Worm (Caenorhabditis elegans) whole organism, L4 larva: ENCODE data around the gene C05G5.2.
A peak's percentile ranks its signal among the peaks of the same experiment; 100 is the strongest.

ENCODE experiments used
- F37D6.2 ChIP-seq: sonication (generic microtip); optimal IDR thresholded peaks from 2 replicates; lab custom pipeline; 2016; ENCODE audit warnings: mild to moderate bottlenecking, missing genetic modification characterization, missing compliant biosample characterization
- F44E2.7 ChIP-seq: fragments of 200-800 bp; sonication (Bioruptor generic); IDR thresholded peaks from 2 replicates; pipeline ENCODE4 v2.1.2; 2022; ENCODE audit warnings: missing genetic modification characterization, missing compliant biosample characterization
- R02D3.7 ChIP-seq: fragments of 150-350 bp; sonication (generic microtip); optimal IDR thresholded peaks from 3 replicates; lab custom pipeline; 2014; ENCODE audit warnings: missing biosample characterization, missing genetic modification characterization
- T20F7.1 ChIP-seq: fragments of 200-800 bp; sonication (Bioruptor generic); optimal IDR thresholded peaks from 2 replicates; lab custom pipeline; 2018; ENCODE audit warnings: mild to moderate bottlenecking, missing genetic modification characterization, missing compliant biosample characterization
- T26A8.4 ChIP-seq: fragments of 200-800 bp; sonication (Bioruptor generic); IDR thresholded peaks from 2 replicates; pipeline ENCODE4 v1.3.6; 2022; ENCODE audit warnings: missing genetic modification characterization, missing compliant biosample characterization
- Y105C5A.15 ChIP-seq: fragments of 200-800 bp; sonication (Bioruptor generic); IDR thresholded peaks from 2 replicates; pipeline ENCODE4 v1.3.6; 2022; ENCODE audit warnings: missing genetic modification characterization, missing compliant biosample characterization
- Y75B8A.6 ChIP-seq: fragments of 200-800 bp; sonication (Bioruptor generic); IDR thresholded peaks from 2 replicates; pipeline ENCODE4 v1.3.6; 2022; ENCODE audit warnings: missing genetic modification reagents, missing genetic modification characterization, missing compliant biosample characterization
- ZK337.2 ChIP-seq: fragments of 200-800 bp; sonication (Bioruptor generic); IDR thresholded peaks from 2 replicates; pipeline ENCODE4 v1.3.6; 2022; ENCODE audit warnings: missing genetic modification reagents, missing genetic modification characterization, missing compliant biosample characterization
- aha-1 ChIP-seq: fragments of 150-350 bp; peaks from one replicate; lab custom pipeline; 2014; ENCODE audit warnings: missing biosample characterization, missing genetic modification characterization
- ama-1 ChIP-seq: fragments of 150-350 bp; optimal IDR thresholded peaks from 2 replicates; lab custom pipeline; 2014; ENCODE audit warnings: inconsistent platforms, mixed read lengths
- arid-1 ChIP-seq: fragments of 200-800 bp; sonication (Bioruptor generic); conservative IDR thresholded peaks from 2 replicates; pipeline ENCODE4 v1.3.6; 2022; ENCODE audit warnings: missing genetic modification reagents, missing genetic modification characterization, missing compliant biosample characterization
- attf-4 ChIP-seq: sonication (generic microtip); optimal IDR thresholded peaks from 3 replicates; lab custom pipeline; 2017; ENCODE audit warnings: missing biosample characterization, missing genetic modification characterization
- ceh-20 ChIP-seq: fragments of 200-800 bp; sonication (Bioruptor generic); IDR thresholded peaks from 2 replicates; pipeline ENCODE4 v1.3.6; 2022; ENCODE audit warnings: missing genetic modification reagents, missing genetic modification characterization, missing compliant biosample characterization
- ceh-28 ChIP-seq: fragments of 150-350 bp; optimal IDR thresholded peaks from 2 replicates; lab custom pipeline; 2014; ENCODE audit warnings: missing biosample characterization, missing genetic modification reagents, missing genetic modification characterization
- ceh-32 ChIP-seq: sonication (generic microtip); optimal IDR thresholded peaks from 2 replicates; lab custom pipeline; 2016; ENCODE audit warnings: mild to moderate bottlenecking, missing genetic modification characterization, missing compliant biosample characterization; ENCODE audit not compliant: poor library complexity
- ceh-62 ChIP-seq: sonication (generic microtip); optimal IDR thresholded peaks from 2 replicates; lab custom pipeline; 2017; ENCODE audit warnings: missing biosample characterization, missing genetic modification characterization
- ceh-82 ChIP-seq: sonication (generic microtip); optimal IDR thresholded peaks from 2 replicates; lab custom pipeline; 2017; ENCODE audit warnings: missing biosample characterization, missing genetic modification characterization
- daf-19 ChIP-seq: fragments of 200-800 bp; sonication (Bioruptor generic); conservative IDR thresholded peaks from 2 replicates; pipeline ENCODE4 v1.3.6; 2022; ENCODE audit warnings: missing genetic modification characterization, missing compliant biosample characterization
- dmd-6 ChIP-seq: fragments of 200-800 bp; sonication (Bioruptor generic); IDR thresholded peaks from 2 replicates; pipeline ENCODE4 v1.3.6; 2022; ENCODE audit warnings: missing genetic modification reagents, missing genetic modification characterization, missing compliant biosample characterization
- dmd-8 ChIP-seq: fragments of 200-800 bp; sonication (Bioruptor generic); IDR thresholded peaks from 2 replicates; pipeline ENCODE4 v1.3.6; 2022; ENCODE audit warnings: missing genetic modification characterization, missing compliant biosample characterization
- duxl-1 ChIP-seq: sonication (generic microtip); optimal IDR thresholded peaks from 2 replicates; lab custom pipeline; 2016; ENCODE audit warnings: mild to moderate bottlenecking, missing genetic modification characterization, moderate library complexity, missing compliant biosample characterization; ENCODE audit not compliant: poor library complexity
- dve-1 ChIP-seq: sonication (generic microtip); optimal IDR thresholded peaks from 2 replicates; lab custom pipeline; 2017; ENCODE audit warnings: antibody characterized with exemption, mild to moderate bottlenecking, missing genetic modification characterization, missing compliant biosample characterization; ENCODE audit not compliant: insufficient read depth
- egl-27 ChIP-seq: sonication (generic microtip); optimal IDR thresholded peaks from 3 replicates; lab custom pipeline; 2017; ENCODE audit warnings: missing biosample characterization, missing genetic modification reagents, missing genetic modification characterization
- fos-1 ChIP-seq: fragments of 150-350 bp; optimal IDR thresholded peaks from 2 replicates; lab custom pipeline; 2014; ENCODE audit warnings: missing biosample characterization, missing genetic modification characterization
- lim-7 ChIP-seq: fragments of 200-800 bp; sonication (Bioruptor generic); IDR thresholded peaks from 2 replicates; pipeline ENCODE4 v1.3.6; 2022; ENCODE audit warnings: missing genetic modification characterization, missing compliant biosample characterization
- lin-1 ChIP-seq: fragments of 200-800 bp; sonication (Bioruptor generic); IDR thresholded peaks from 2 replicates; pipeline ENCODE4 v1.3.6; 2022; ENCODE audit warnings: missing genetic modification reagents, missing genetic modification characterization, missing compliant biosample characterization
- lin-15B ChIP-seq: fragments of 150-350 bp; sonication (generic microtip); optimal IDR thresholded peaks from 3 replicates; lab custom pipeline; 2014; ENCODE audit warnings: missing biosample characterization, missing genetic modification characterization
- lin-38 ChIP-seq: fragments of 200-800 bp; sonication (Bioruptor generic); IDR thresholded peaks from 2 replicates; pipeline ENCODE4 v1.3.6; 2022; ENCODE audit warnings: missing genetic modification reagents, missing genetic modification characterization, missing compliant biosample characterization
- lin-39 ChIP-seq: fragments of 150-350 bp; optimal IDR thresholded peaks from 2 replicates; lab custom pipeline; 2014; ENCODE audit warnings: missing biosample characterization, missing genetic modification reagents, missing genetic modification characterization
- lir-3 ChIP-seq: sonication (generic microtip); optimal IDR thresholded peaks from 2 replicates; lab custom pipeline; 2016; ENCODE audit warnings: mild to moderate bottlenecking, missing genetic modification characterization, missing compliant biosample characterization
- madf-5 ChIP-seq, 2 experiments: fragments of 200-800 bp; sonication (Bioruptor generic); IDR thresholded peaks; 2 replicates each; pipeline ENCODE4 v1.3.6; 2022; ENCODE audit warnings: missing compliant biosample characterization in 2 of 2, missing genetic modification characterization in 2 of 2
- mdl-1 ChIP-seq, 2 experiments: fragments of 150-350 bp in 1 of 2; sonication (generic microtip) in 1 of 2; optimal IDR thresholded peaks; 2 replicates each; lab custom pipeline; 2014 to 2017; ENCODE audit warnings: missing biosample characterization in 2 of 2, missing genetic modification characterization in 2 of 2
- mep-1 ChIP-seq: fragments of 150-350 bp; sonication (generic microtip); optimal IDR thresholded peaks from 3 replicates; lab custom pipeline; 2014; ENCODE audit warnings: missing biosample characterization, missing genetic modification characterization
- mxl-3 ChIP-seq: fragments of 200-800 bp; sonication (Bioruptor generic); optimal IDR thresholded peaks from 2 replicates; lab custom pipeline; 2018; ENCODE audit warnings: mild to moderate bottlenecking, missing genetic modification characterization, missing compliant biosample characterization
- nhr-11 ChIP-seq: fragments of 150-350 bp; optimal IDR thresholded peaks from 2 replicates; lab custom pipeline; 2014; ENCODE audit warnings: missing biosample characterization, missing genetic modification characterization
- nhr-111 ChIP-seq: fragments of 200-800 bp; sonication (Bioruptor generic); optimal IDR thresholded peaks from 2 replicates; lab custom pipeline; 2018; ENCODE audit warnings: mild to moderate bottlenecking, missing genetic modification characterization, missing compliant biosample characterization
- nhr-237 ChIP-seq: sonication (generic microtip); optimal IDR thresholded peaks from 2 replicates; lab custom pipeline; 2017; ENCODE audit warnings: missing biosample characterization, missing genetic modification characterization
- nhr-25 ChIP-seq: sonication (generic microtip); optimal IDR thresholded peaks from 2 replicates; lab custom pipeline; 2017; ENCODE audit warnings: missing genetic modification characterization, mild to moderate bottlenecking, missing compliant biosample characterization, antibody characterized with exemption, moderate library complexity, borderline replicate concordance; ENCODE audit not compliant: insufficient read depth
- nhr-42 ChIP-seq: fragments of 200-800 bp; sonication (Bioruptor generic); IDR thresholded peaks from 2 replicates; pipeline ENCODE4 v1.3.6; 2022; ENCODE audit warnings: missing genetic modification characterization, missing compliant biosample characterization
- nhr-76 ChIP-seq: fragments of 150-350 bp; optimal IDR thresholded peaks from 2 replicates; lab custom pipeline; 2014; ENCODE audit warnings: missing biosample characterization, missing genetic modification characterization
- nhr-77 ChIP-seq: fragments of 150-350 bp; optimal IDR thresholded peaks from 2 replicates; lab custom pipeline; 2014; ENCODE audit warnings: missing biosample characterization, missing genetic modification characterization
- pha-4 ChIP-seq, 2 experiments: fragments of 150-350 bp in 1 of 2; fragments of 200-800 bp in 1 of 2; sonication (Bioruptor generic) in 1 of 2; IDR thresholded peaks in 1 of 2; optimal IDR thresholded peaks in 1 of 2; 2 replicates each; pipeline versions ENCODE4 v1.3.6 to Lab custom; 2014 to 2022; ENCODE audit warnings: missing genetic modification characterization in 2 of 2, missing genetic modification reagents in 2 of 2, missing biosample characterization in 1 of 2, missing compliant biosample characterization in 1 of 2
- rbr-2 ChIP-seq: sonication (generic microtip); optimal IDR thresholded peaks from 2 replicates; lab custom pipeline; 2016; ENCODE audit warnings: missing genotype, missing genetic modification characterization, missing compliant biosample characterization
- sdz-12 ChIP-seq: fragments of 200-800 bp; sonication (Bioruptor generic); optimal IDR thresholded peaks from 2 replicates; lab custom pipeline; 2018; ENCODE audit warnings: mild to moderate bottlenecking, missing genetic modification characterization, missing compliant biosample characterization
- snpc-4 ChIP-seq: fragments of 150-350 bp; optimal IDR thresholded peaks from 2 replicates; lab custom pipeline; 2014; ENCODE audit warnings: missing biosample characterization, missing genetic modification characterization
- spr-1 ChIP-seq: sonication (generic microtip); optimal IDR thresholded peaks from 2 replicates; lab custom pipeline; 2016; ENCODE audit warnings: mild to moderate bottlenecking, missing genetic modification characterization, missing compliant biosample characterization
- spr-3 ChIP-seq: fragments of 200-800 bp; sonication (Bioruptor generic); optimal IDR thresholded peaks from 2 replicates; lab custom pipeline; 2018; ENCODE audit warnings: mild to moderate bottlenecking, missing genetic modification characterization, missing compliant biosample characterization
- tag-97 ChIP-seq: fragments of 200-800 bp; sonication (Bioruptor generic); IDR thresholded peaks from 2 replicates; pipeline ENCODE4 v1.3.6; 2022; ENCODE audit warnings: missing genetic modification characterization, missing compliant biosample characterization
- unc-62 ChIP-seq, 3 experiments: fragments of 150-350 bp in 1 of 3; sonication (generic microtip); optimal IDR thresholded peaks in 2 of 3; peaks in 1 of 3; 1 replicate in 1 of 3; 2 replicates in 2 of 3; lab custom pipeline; 2014 to 2017; ENCODE audit warnings: missing biosample characterization in 3 of 3, missing genetic modification characterization in 3 of 3, missing genetic modification reagents in 3 of 3, missing genotype in 1 of 3
- zag-1 ChIP-seq: fragments of 150-350 bp; optimal IDR thresholded peaks from 2 replicates; lab custom pipeline; 2014; ENCODE audit warnings: missing biosample characterization, missing genetic modification characterization
- ztf-7 ChIP-seq: fragments of 150-350 bp; optimal IDR thresholded peaks from 2 replicates; lab custom pipeline; 2014; ENCODE audit warnings: missing biosample characterization, missing genetic modification characterization

The C05G5.2 gene

DNA sequence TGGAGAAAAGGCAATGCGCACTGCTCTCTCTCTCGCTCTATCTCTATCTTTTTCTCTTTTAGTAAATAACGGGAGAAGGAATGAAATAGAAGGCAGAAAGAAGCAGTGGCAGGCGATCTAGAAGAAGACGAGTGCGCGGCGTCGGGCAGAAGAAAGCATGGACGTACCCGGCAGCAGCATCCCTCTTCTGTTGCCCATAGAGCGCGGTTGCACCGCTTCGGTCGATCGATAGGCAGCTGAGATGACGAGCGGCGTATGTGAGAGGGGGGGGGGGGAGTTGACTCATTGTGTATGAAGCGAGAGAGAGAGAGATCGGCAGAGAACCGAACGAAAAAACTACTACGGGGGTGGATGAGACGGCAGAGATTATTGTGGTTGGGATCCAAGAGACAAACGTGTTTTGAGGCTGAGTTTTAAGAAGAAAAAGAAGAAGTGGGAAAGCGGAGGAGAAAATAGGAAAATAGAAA, 38.9 kb upstream of the C05G5.2 start (continued):
- TF ChIP-seq tag-97: no peak
- peak; percentile 81 for TF ChIP-seq T20F7.1 (GFP tag; lab: Kevin White, UChicago)
- peak; percentile 99 for TF ChIP-seq aha-1 (tag; lab: Kevin White, UChicago)
- peak; percentile 41 for TF ChIP-seq ceh-32 (tag; lab: Kevin White, UChicago)
- TF ChIP-seq lir-3 (tag; lab: Kevin White, UChicago): peak; percentile 21
- no peak for TF ChIP-seq nhr-111 (GFP tag; lab: Kevin White, UChicago)
- TF ChIP-seq nhr-77: peak; percentile 76
- TF ChIP-seq arid-1 (GFP tag; lab: Robert Waterston, UW): peak; percentile 69
- peak; percentile 49 for TF ChIP-seq zag-1
- TF ChIP-seq dve-1 (tag; lab: Kevin White, UChicago): peak; percentile 90
- TF ChIP-seq ceh-82: no peak
- TF ChIP-seq mxl-3 (GFP tag; lab: Kevin White, UChicago): peak; percentile 97
- TF ChIP-seq daf-19: no peak
- peak; percentile 98 for TF ChIP-seq mep-1 (tag; lab: Kevin White, UChicago)
- TF ChIP-seq pha-4 (GFP tag; IDR thresholded peaks at IDR 0.05; lab: Robert Waterston, UW): peak; percentile 88
- no peak for TF ChIP-seq pha-4 (tag; optimal IDR thresholded peaks at IDR 0.05; lab: Kevin White, UChicago)
- no peak for TF ChIP-seq egl-27 (tag; lab: Kevin White, UChicago)
- no peak for TF ChIP-seq dmd-8 (GFP tag; lab: Robert Waterston, UW)
- TF ChIP-seq T26A8.4: peak; percentile 90
- no peak for TF ChIP-seq duxl-1 (tag; lab: Kevin White, UChicago)
- peak; percentile 97 for TF ChIP-seq rbr-2 (tag; lab: Kevin White, UChicago)
- no peak for TF ChIP-seq nhr-76 (tag; lab: Kevin White, UChicago)
- TF ChIP-seq madf-5 (GFP tag; IDR thresholded peaks at IDR 0.05; lab: Robert Waterston, UW): no peak
- TF ChIP-seq nhr-11: peak; percentile 92
- TF ChIP-seq lin-38 (GFP tag; lab: Robert Waterston, UW): peak; percentile 98
- no peak for TF ChIP-seq lin-15B (tag; lab: Kevin White, UChicago)
- peak; percentile 90 for TF ChIP-seq ceh-28 (tag; lab: Kevin White, UChicago)
- TF ChIP-seq mdl-1 (tag; optimal IDR thresholded peaks at IDR 0.05; lab: Kevin White, UChicago): peak; percentile 90 to 91
- 0 out of 2 replicates have a peak, but pooled peaks have one; percentile 44 for TF ChIP-seq ZK337.2
- TF ChIP-seq nhr-42 (GFP tag; lab: Robert Waterston, UW): 0 out of 2 replicates have a peak, but pooled peaks have one; percentile 46
- no peak for TF ChIP-seq R02D3.7 (tag; lab: Kevin White, UChicago)
- TF ChIP-seq Y75B8A.6 (GFP tag; lab: Robert Waterston, UW): no peak
- no peak for TF ChIP-seq attf-4 (tag; lab: Kevin White, UChicago)
- TF ChIP-seq lim-7 (GFP tag; lab: Robert Waterston, UW): no peak
- peak; percentile 88; the same call in 1 of the 2 replicates for TF ChIP-seq ceh-20
- TF ChIP-seq F37D6.2 (tag; lab: Kevin White, UChicago): peak; percentile 92
- TF ChIP-seq spr-1: peak; percentile 84
- TF ChIP-seq Y105C5A.15: no peak
- peak; percentile 45 for TF ChIP-seq nhr-237 (tag; lab: Kevin White, UChicago)
- no peak for TF ChIP-seq ceh-62 (tag; lab: Kevin White, UChicago)
- TF ChIP-seq unc-62 (GFP tag; optimal IDR thresholded peaks at IDR 0.05 in 1 of 2; lab: Kevin White, UChicago): peak in 1 of 2 experiments; percentile 70
- TF ChIP-seq unc-62 (tag; optimal IDR thresholded peaks at IDR 0.05; lab: Kevin White, UChicago): peak; percentile 3
- peak; percentile 69 for TF ChIP-seq spr-3 (GFP tag; lab: Kevin White, UChicago)
- peak; percentile 58 for TF ChIP-seq snpc-4 (tag; lab: Kevin White, UChicago)
- no peak for TF ChIP-seq F44E2.7 (GFP tag; lab: Robert Waterston, UW)
- no peak for TF ChIP-seq lin-39 (tag; lab: Kevin White, UChicago)
- TF ChIP-seq dmd-6 (GFP tag; lab: Robert Waterston, UW): peak; percentile 86
- TF ChIP-seq sdz-12 (GFP tag; lab: Kevin White, UChicago): no peak
- TF ChIP-seq fos-1 (tag; lab: Kevin White, UChicago): no peak
- no peak for TF ChIP-seq ama-1 (lab: Kevin White, UChicago)
- TF ChIP-seq ztf-7 (tag; lab: Kevin White, UChicago): no peak
- TF ChIP-seq lin-1 (GFP tag; lab: Robert Waterston, UW): 0 out of 2 replicates have a peak, but pooled peaks have one; percentile 52
- peak; percentile 91 for TF ChIP-seq nhr-25
